Worm (Caenorhabditis elegans): Measurements from ENCODE around the gene R05G9.3.

Gene R05G9.3

ce11 chrII:6493709-6494326, 7.5 kb downstream of the R05G9.3 start:
- TF ChIP-seq sptf-1 (tag; optimal IDR thresholded peaks at IDR 0.05): no peak
- no peak for TF ChIP-seq mab-5 (tag; optimal IDR thresholded peaks at IDR 0.05)
- no peak for TF ChIP-seq M03D4.4 (tag; optimal IDR thresholded peaks at IDR 0.05)
- no peak for TF ChIP-seq elt-3 (tag; optimal IDR thresholded peaks at IDR 0.05)
- no peak for TF ChIP-seq ceh-43 (GFP tag; optimal IDR thresholded peaks at IDR 0.05)
- TF ChIP-seq mls-2 (tag; optimal IDR thresholded peaks at IDR 0.05): no peak
- no peak for TF ChIP-seq unc-62 (GFP tag; optimal IDR thresholded peaks at IDR 0.05)
- no peak for TF ChIP-seq unc-120 (tag; optimal IDR thresholded peaks at IDR 0.05; ENCODE audit: poor library complexity, severe bottlenecking)
- TF ChIP-seq ceh-83 (GFP tag; optimal IDR thresholded peaks at IDR 0.05): no peak
- no peak for TF ChIP-seq hlh-1 (tag; optimal IDR thresholded peaks at IDR 0.05)
- no peak for TF ChIP-seq lsy-2 (tag; optimal IDR thresholded peaks at IDR 0.05)
- no peak for TF ChIP-seq flh-1 (GFP tag; optimal IDR thresholded peaks at IDR 0.05)
- no peak for TF ChIP-seq lin-32 (GFP tag; optimal IDR thresholded peaks at IDR 0.05)
- TF ChIP-seq pha-4 (tag; optimal IDR thresholded peaks at IDR 0.05): no peak
- no peak for TF ChIP-seq nhr-2 (tag; optimal IDR thresholded peaks at IDR 0.05)
- no peak for TF ChIP-seq nhr-28 (tag; optimal IDR thresholded peaks at IDR 0.05)

ce11 chrII:6493139-6493538, 8.2 kb downstream of the R05G9.3 start:
- TF ChIP-seq ces-1 (GFP tag; optimal IDR thresholded peaks at IDR 0.05) (peak; percentile 90), nhr-12 (tag; optimal IDR thresholded peaks at IDR 0.05) (no peak)

- TF ChIP-seq nhr-237 (tag; optimal IDR thresholded peaks at IDR 0.05): no peak
- TF ChIP-seq ceh-39 (tag; optimal IDR thresholded peaks at IDR 0.05): no peak
- TF ChIP-seq ztf-11 (tag; optimal IDR thresholded peaks at IDR 0.05): peak; percentile 29
- TF ChIP-seq elt-3 (tag; optimal IDR thresholded peaks at IDR 0.05): no peak
- TF ChIP-seq sem-2 (GFP tag; optimal IDR thresholded peaks at IDR 0.05): no peak
- peak; percentile 67 for TF ChIP-seq mls-2 (tag; optimal IDR thresholded peaks at IDR 0.05)
- no peak for TF ChIP-seq ces-1 (GFP tag; optimal IDR thresholded peaks at IDR 0.05)
- no peak for TF ChIP-seq nhr-28 (tag; optimal IDR thresholded peaks at IDR 0.05)
- TF ChIP-seq lsy-2 (tag; optimal IDR thresholded peaks at IDR 0.05): no peak
- no peak for TF ChIP-seq pha-4 (tag; optimal IDR thresholded peaks at IDR 0.05)
- TF ChIP-seq ham-2 (GFP tag; optimal IDR thresholded peaks at IDR 0.05): peak; percentile 58
- peak; percentile 48 for TF ChIP-seq drap-1 (GFP tag; optimal IDR thresholded peaks at IDR 0.05)
- TF ChIP-seq ceh-43 (GFP tag; optimal IDR thresholded peaks at IDR 0.05): peak; percentile 19
- peak; percentile 29 for TF ChIP-seq hlh-1 (tag; optimal IDR thresholded peaks at IDR 0.05)
- peak; percentile 74 for TF ChIP-seq M03D4.4 (tag; optimal IDR thresholded peaks at IDR 0.05)
- TF ChIP-seq cnd-1 (tag; optimal IDR thresholded peaks at IDR 0.05): peak; percentile 75
- TF ChIP-seq lin-32 (GFP tag; optimal IDR thresholded peaks at IDR 0.05): peak; percentile 31
- TF ChIP-seq mep-1 (tag; optimal IDR thresholded peaks at IDR 0.05): no peak
- peak; percentile 37 for TF ChIP-seq unc-120 (tag; optimal IDR thresholded peaks at IDR 0.05; ENCODE audit: poor library complexity, severe bottlenecking)
- peak; percentile 64 for TF ChIP-seq sptf-1 (tag; optimal IDR thresholded peaks at IDR 0.05)
- TF ChIP-seq flh-1 (GFP tag; optimal IDR thresholded peaks at IDR 0.05): no peak
Measured at ce11 chrII:6491817-6492452, 9.4 kb downstream of the R05G9.3 start, which contains the start of the genes T28D9.11 and T28D9.1. T28D9.11 (minus strand) TSS chrII:6491993. T28D9.1 (plus strand) TSS chrII:6492402.

- TF ChIP-seq ceh-43 (GFP tag; optimal IDR thresholded peaks at IDR 0.05): no peak
- no peak for TF ChIP-seq tbx-8 (GFP tag; optimal IDR thresholded peaks at IDR 0.05)
- no peak for TF ChIP-seq lsy-2 (tag; optimal IDR thresholded peaks at IDR 0.05)
- TF ChIP-seq ces-1 (GFP tag; optimal IDR thresholded peaks at IDR 0.05): no peak
- TF ChIP-seq mls-2 (tag; optimal IDR thresholded peaks at IDR 0.05): no peak
- TF ChIP-seq cnd-1 (tag; optimal IDR thresholded peaks at IDR 0.05): no peak
- TF ChIP-seq unc-39 (tag; optimal IDR thresholded peaks at IDR 0.05): no peak
- TF ChIP-seq elt-1 (tag; optimal IDR thresholded peaks at IDR 0.05; ENCODE audit: borderline replicate concordance, insufficient read depth): no peak
Measured at ce11 chrII:6491187-6491586, 10.1 kb downstream of the R05G9.3 start.

ce11 chrII:6489711-6490184, 11.6 kb downstream of the R05G9.3 start, which contains the start of the genes snr-3 and rsp-5:
snr-3 (minus strand) TSS chrII:6489761.
rsp-5 (plus strand) TSS chrII:6490165.
- TF ChIP-seq nhr-237 (tag; optimal IDR thresholded peaks at IDR 0.05): peak; percentile 56
- TF ChIP-seq mls-2 (tag; optimal IDR thresholded peaks at IDR 0.05): no peak
- TF ChIP-seq sptf-1 (tag; optimal IDR thresholded peaks at IDR 0.05): no peak
- no peak for TF ChIP-seq ceh-43 (GFP tag; optimal IDR thresholded peaks at IDR 0.05)
- TF ChIP-seq mep-1 (tag; optimal IDR thresholded peaks at IDR 0.05): peak; percentile 83
- peak; percentile 66 for TF ChIP-seq pha-4 (tag; optimal IDR thresholded peaks at IDR 0.05)
- TF ChIP-seq lin-13 (tag; optimal IDR thresholded peaks at IDR 0.05): peak; percentile 55
- peak; percentile 97 for TF ChIP-seq lsy-2 (tag; optimal IDR thresholded peaks at IDR 0.05)
- TF ChIP-seq hlh-1 (tag; optimal IDR thresholded peaks at IDR 0.05): peak; percentile 36
- peak; percentile 8 for TF ChIP-seq ceh-39 (tag; optimal IDR thresholded peaks at IDR 0.05)
- TF ChIP-seq cnd-1 (tag; optimal IDR thresholded peaks at IDR 0.05): no peak
